Fruit fly (Drosophila melanogaster) whole organism, embryonic: Measurements from ENCODE around the gene Crz.

ENCODE experiments used
- Adf1 ChIP-seq: fragments of 200-800 bp; sonication (Bioruptor generic); IDR thresholded peaks from 2 replicates; pipeline ENCODE4 v1.3.6; 2022; ENCODE audit warnings: missing biosample characterization, missing genetic modification characterization
- CG10209 ChIP-seq: fragments of 200-800 bp; sonication (Bioruptor generic); optimal IDR thresholded peaks from 3 replicates; lab custom pipeline; 2017; ENCODE audit warnings: missing biosample characterization, mild to moderate bottlenecking, missing genetic modification characterization, missing genetic modification reagents
- CG10959 ChIP-seq: fragments of 200-800 bp; sonication (Bioruptor generic); IDR thresholded peaks from 2 replicates; pipeline ENCODE4 v1.3.6; 2022; ENCODE audit warnings: missing biosample characterization, missing genetic modification characterization
- CG10979 ChIP-seq: fragments of 200-800 bp; sonication (Bioruptor generic); optimal IDR thresholded peaks from 2 replicates; lab custom pipeline; 2018; ENCODE audit warnings: missing biosample characterization, mild to moderate bottlenecking, missing genetic modification characterization, moderate library complexity
- CG12219 ChIP-seq: fragments of 200-800 bp; sonication (Bioruptor generic); optimal IDR thresholded peaks from 3 replicates; lab custom pipeline; 2018; ENCODE audit warnings: missing biosample characterization, mild to moderate bottlenecking, missing genetic modification characterization
- CG15011 ChIP-seq: fragments of 200-800 bp; sonication (Bioruptor generic); optimal IDR thresholded peaks from 3 replicates; lab custom pipeline; 2018; ENCODE audit warnings: missing biosample characterization, mild to moderate bottlenecking, missing genetic modification characterization
- CG17186 ChIP-seq: fragments of 200-800 bp; sonication (Bioruptor generic); optimal IDR thresholded peaks from 3 replicates; lab custom pipeline; 2017; ENCODE audit warnings: missing biosample characterization, missing genetic modification reagents, missing genetic modification characterization
- CG18011 ChIP-seq: fragments of 200-800 bp; sonication (Bioruptor generic); optimal IDR thresholded peaks from 2 replicates; lab custom pipeline; 2017; ENCODE audit warnings: missing biosample characterization, missing genetic modification characterization, mild to moderate bottlenecking, moderate library complexity, missing genotype
- CG1832 ChIP-seq: fragments of 200-800 bp; sonication (Bioruptor generic); optimal IDR thresholded peaks from 2 replicates; lab custom pipeline; 2017; ENCODE audit warnings: missing biosample characterization, mild to moderate bottlenecking, missing genetic modification characterization, inconsistent platforms
- CG2678 ChIP-seq: fragments of 200-800 bp; sonication (Bioruptor generic); optimal IDR thresholded peaks from 3 replicates; lab custom pipeline; 2019; ENCODE audit warnings: missing biosample characterization, mild to moderate bottlenecking, missing genetic modification characterization, moderate library complexity
- CG32532 ChIP-seq: fragments of 200-800 bp; sonication (Bioruptor generic); IDR thresholded peaks from 2 replicates; pipeline ENCODE4 v1.3.6; 2022; ENCODE audit warnings: missing biosample characterization, missing genetic modification characterization
- CG32767 ChIP-seq: fragments of 200-800 bp; sonication (Bioruptor generic); IDR thresholded peaks from 2 replicates; pipeline ENCODE4 v1.3.6; 2022; ENCODE audit warnings: missing biosample characterization, missing genetic modification characterization
- CG34376 ChIP-seq: fragments of 200-800 bp; sonication (Bioruptor generic); optimal IDR thresholded peaks from 2 replicates; lab custom pipeline; 2018; ENCODE audit warnings: missing biosample characterization, mild to moderate bottlenecking, missing genetic modification characterization
- CG4617 ChIP-seq: fragments of 200-800 bp; sonication (Bioruptor generic); optimal IDR thresholded peaks from 3 replicates; lab custom pipeline; 2016; ENCODE audit warnings: missing biosample characterization, missing genetic modification characterization, borderline replicate concordance
- CG5180 ChIP-seq: fragments of 200-800 bp; sonication (Bioruptor generic); optimal IDR thresholded peaks from 3 replicates; lab custom pipeline; 2017; ENCODE audit warnings: missing biosample characterization, missing genetic modification characterization, mild to moderate bottlenecking, moderate library complexity, missing genetic modification reagents
- CG7963 ChIP-seq: fragments of 200-800 bp; sonication (Bioruptor generic); IDR thresholded peaks from 3 replicates; pipeline ENCODE4 v1.3.6; 2022; ENCODE audit warnings: missing biosample characterization, missing genetic modification characterization; ENCODE audit not compliant: partially characterized antibody
- CG7987 ChIP-seq: fragments of 200-800 bp; sonication (Bioruptor generic); optimal IDR thresholded peaks from 2 replicates; lab custom pipeline; 2018; ENCODE audit warnings: missing biosample characterization, mild to moderate bottlenecking, missing genetic modification characterization, moderate library complexity
- CG8089 ChIP-seq: fragments of 200-800 bp; sonication (Bioruptor generic); optimal IDR thresholded peaks from 3 replicates; lab custom pipeline; 2016; ENCODE audit warnings: missing biosample characterization, missing genetic modification characterization
- CG8478 ChIP-seq: fragments of >200 bp; optimal IDR thresholded peaks from 2 replicates; lab custom pipeline; 2018
- CHES-1-like ChIP-seq: fragments of 200-800 bp; sonication (Bioruptor generic); optimal IDR thresholded peaks from 2 replicates; lab custom pipeline; 2016; ENCODE audit warnings: missing biosample characterization, missing genetic modification characterization
- CTCF ChIP-seq: fragments of 200-800 bp; sonication (Bioruptor generic); optimal IDR thresholded peaks from 2 replicates; lab custom pipeline; 2017; ENCODE audit warnings: missing biosample characterization, mild to moderate bottlenecking, missing genetic modification characterization, moderate library complexity
- CoRest ChIP-seq: fragments of 200-800 bp; sonication (Bioruptor generic); optimal IDR thresholded peaks from 3 replicates; lab custom pipeline; 2018; ENCODE audit warnings: missing biosample characterization, mild to moderate bottlenecking, missing genetic modification characterization, moderate library complexity
- Dek ChIP-seq: fragments of 200-800 bp; sonication (Bioruptor generic); optimal IDR thresholded peaks from 3 replicates; lab custom pipeline; 2019; ENCODE audit warnings: missing biosample characterization, mild to moderate bottlenecking, missing genetic modification characterization, moderate library complexity
- Dp ChIP-seq: fragments of 200-800 bp; sonication (Bioruptor generic); optimal IDR thresholded peaks from 2 replicates; lab custom pipeline; 2018; ENCODE audit warnings: missing biosample characterization, mild to moderate bottlenecking, missing genetic modification characterization, moderate library complexity
- Ets65A ChIP-seq: fragments of 200-800 bp; sonication (Bioruptor generic); peaks from one replicate; lab custom pipeline; 2016; ENCODE audit warnings: missing biosample characterization, missing genetic modification characterization
- Fer1 ChIP-seq: fragments of 200-800 bp; sonication (Bioruptor generic); optimal IDR thresholded peaks from 2 replicates; lab custom pipeline; 2017; ENCODE audit warnings: missing biosample characterization, mild to moderate bottlenecking, missing genetic modification characterization
- HmgZ ChIP-seq: fragments of 200-800 bp; sonication (Bioruptor generic); optimal IDR thresholded peaks from 2 replicates; lab custom pipeline; 2018; ENCODE audit warnings: missing biosample characterization, mild to moderate bottlenecking, missing genetic modification characterization
- NK7.1 ChIP-seq: fragments of 200-800 bp; sonication (Bioruptor generic); optimal IDR thresholded peaks from 3 replicates; lab custom pipeline; 2016; ENCODE audit warnings: missing biosample characterization, missing genetic modification characterization
- Pdp1 ChIP-seq, 2 experiments: fragments of 200-800 bp; sonication (Bioruptor generic); optimal IDR thresholded peaks; 3 replicates each; lab custom pipeline; 2016; ENCODE audit warnings: missing biosample characterization in 2 of 2, missing genetic modification characterization in 2 of 2, mild to moderate bottlenecking in 1 of 2, moderate library complexity in 1 of 2
- btn ChIP-seq: fragments of 200-800 bp; sonication (Bioruptor generic); optimal IDR thresholded peaks from 2 replicates; lab custom pipeline; 2016; ENCODE audit warnings: missing biosample characterization, missing genetic modification characterization
- cad ChIP-seq: fragments of >200 bp; optimal IDR thresholded peaks from 2 replicates; lab custom pipeline; 2017; ENCODE audit warnings: missing biosample characterization, missing genetic modification characterization
- cg ChIP-seq: fragments of 200-800 bp; sonication (Bioruptor generic); optimal IDR thresholded peaks from 3 replicates; lab custom pipeline; 2019; ENCODE audit warnings: missing biosample characterization, mild to moderate bottlenecking, missing genetic modification characterization, moderate library complexity
- chm ChIP-seq: fragments of 200-800 bp; sonication (Bioruptor generic); IDR thresholded peaks from 2 replicates; pipeline ENCODE4 v1.3.6; 2022; ENCODE audit warnings: missing biosample characterization, missing genetic modification characterization
- ci ChIP-seq: fragments of 200-800 bp; sonication (Bioruptor generic); IDR thresholded peaks from 3 replicates; pipeline ENCODE4 v1.3.6; 2022; ENCODE audit warnings: missing biosample characterization, missing genetic modification characterization
- crp ChIP-seq, 2 experiments: fragments of 200-800 bp; sonication (Bioruptor generic); optimal IDR thresholded peaks; 2 replicates in 1 of 2; 3 replicates in 1 of 2; lab custom pipeline; 2017; ENCODE audit warnings: missing biosample characterization in 2 of 2, missing genetic modification characterization in 2 of 2, mild to moderate bottlenecking in 1 of 2, moderate library complexity in 1 of 2
- gcm2 ChIP-seq: fragments of 200-800 bp; sonication (Bioruptor generic); optimal IDR thresholded peaks from 2 replicates; lab custom pipeline; 2016; ENCODE audit warnings: missing biosample characterization, missing genetic modification characterization
- gfzf ChIP-seq: fragments of 200-800 bp; sonication (Bioruptor generic); optimal IDR thresholded peaks from 2 replicates; lab custom pipeline; 2016; ENCODE audit warnings: missing biosample characterization, mild to moderate bottlenecking, missing genetic modification characterization, moderate library complexity
- her ChIP-seq: fragments of 200-800 bp; sonication (Bioruptor generic); optimal IDR thresholded peaks from 2 replicates; lab custom pipeline; 2016; ENCODE audit warnings: missing biosample characterization, missing genetic modification characterization
- insv ChIP-seq, 2 experiments: fragments of 200-800 bp; sonication (Bioruptor generic); optimal IDR thresholded peaks; 3 replicates each; lab custom pipeline; 2016 to 2018; ENCODE audit warnings: missing biosample characterization in 2 of 2, missing genetic modification characterization in 2 of 2
- mirr ChIP-seq: fragments of 200-800 bp; sonication (Bioruptor generic); optimal IDR thresholded peaks from 3 replicates; lab custom pipeline; 2018; ENCODE audit warnings: missing biosample characterization, mild to moderate bottlenecking, missing genetic modification characterization
- nerfin-2 ChIP-seq: fragments of 200-800 bp; sonication (Bioruptor generic); IDR thresholded peaks from 2 replicates; pipeline ENCODE4 v1.3.6; 2022; ENCODE audit warnings: missing biosample characterization, missing genetic modification characterization; ENCODE audit not compliant: partially characterized antibody
- pho ChIP-seq: fragments of 200-800 bp; sonication (Bioruptor generic); optimal IDR thresholded peaks from 2 replicates; lab custom pipeline; 2016; ENCODE audit warnings: missing biosample characterization, missing genetic modification characterization
- pros ChIP-seq: fragments of 200-800 bp; sonication (Bioruptor generic); optimal IDR thresholded peaks from 3 replicates; lab custom pipeline; 2019; ENCODE audit warnings: missing biosample characterization, mild to moderate bottlenecking, missing genetic modification characterization, moderate library complexity
- pum ChIP-seq: fragments of 200-800 bp; sonication (Bioruptor generic); optimal IDR thresholded peaks from 2 replicates; lab custom pipeline; 2016; ENCODE audit warnings: missing biosample characterization, missing genetic modification characterization
- sens ChIP-seq: fragments of 200-800 bp; sonication (Bioruptor generic); peaks from one replicate; lab custom pipeline; 2016; ENCODE audit warnings: missing biosample characterization, missing genetic modification characterization
- sens-2 ChIP-seq: fragments of 200-800 bp; sonication (Bioruptor generic); IDR thresholded peaks from 2 replicates; pipeline ENCODE4 v1.3.6; 2022; ENCODE audit warnings: missing biosample characterization, missing genetic modification characterization
- shn ChIP-seq: fragments of 200-800 bp; sonication (Bioruptor generic); optimal IDR thresholded peaks from 3 replicates; lab custom pipeline; 2016; ENCODE audit warnings: missing biosample characterization, missing genetic modification characterization
- sima ChIP-seq: fragments of 200-800 bp; sonication (Bioruptor generic); optimal IDR thresholded peaks from 2 replicates; lab custom pipeline; 2016; ENCODE audit warnings: missing biosample characterization, missing genetic modification characterization
- tap ChIP-seq: fragments of 200-800 bp; optimal IDR thresholded peaks from 3 replicates; lab custom pipeline; 2019; ENCODE audit warnings: missing biosample characterization, mild to moderate bottlenecking, missing genetic modification characterization, moderate library complexity
- vnd ChIP-seq: fragments of 200-800 bp; sonication (Bioruptor generic); IDR thresholded peaks from 3 replicates; pipeline ENCODE4 v1.3.6; 2022; ENCODE audit warnings: missing biosample characterization, missing genetic modification characterization; ENCODE audit not compliant: partially characterized antibody

Gene Crz

dm6 chr3R:14307972-14308673 is 6.5 kb upstream of the Crz start (continued):
- TF ChIP-seq CG4617 (GFP tag; lab: Kevin White, UChicago) = peak; percentile 91
- TF ChIP-seq CG7963 = no peak
- TF ChIP-seq CG10979 = no peak
- no peak for TF ChIP-seq CG32767 (GFP tag; lab: Robert Waterston, UW)
- TF ChIP-seq pho (GFP tag; lab: Kevin White, UChicago) = no peak
- TF ChIP-seq pum = no peak
- TF ChIP-seq CG15011 (GFP tag; lab: Kevin White, UChicago) = no peak
- TF ChIP-seq Ets65A (GFP tag; lab: Kevin White, UChicago) = no peak
- TF ChIP-seq CG8478 (lab: Kevin White, UChicago) = peak; percentile 26
- TF ChIP-seq CG2678 (tag; lab: Kevin White, UChicago) = no peak
- TF ChIP-seq tap (tag; lab: Kevin White, UChicago) = no peak
- no peak for TF ChIP-seq btn (GFP tag; lab: Kevin White, UChicago)
- peak; percentile 65 for TF ChIP-seq CG1832 (GFP tag; lab: Kevin White, UChicago)
- TF ChIP-seq chm = 0 out of 2 replicates have a peak, but pooled peaks have one; percentile 15
- peak; percentile 27 for TF ChIP-seq NK7.1 (GFP tag; lab: Kevin White, UChicago)
- peak; percentile 12 for TF ChIP-seq CG34376
- TF ChIP-seq Pdp1 (GFP tag; optimal IDR thresholded peaks at IDR 0.05; lab: Kevin White, UChicago) = peak in 1 of 2 experiments; percentile 12
- TF ChIP-seq CG17186 (GFP tag; lab: Kevin White, UChicago) = peak; percentile 18
- peak; percentile 4 for TF ChIP-seq mirr (GFP tag; lab: Kevin White, UChicago)
- no peak for TF ChIP-seq Fer1 (GFP tag; lab: Kevin White, UChicago)
- peak; percentile 17 for TF ChIP-seq her
- TF ChIP-seq cg (GFP tag; lab: Kevin White, UChicago) = peak; percentile 56
- peak; percentile 39 for TF ChIP-seq Dek (tag; lab: Kevin White, UChicago)
- TF ChIP-seq insv (GFP tag; optimal IDR thresholded peaks at IDR 0.05; lab: Kevin White, UChicago) = peak in 1 of 2 experiments; percentile 82
- peak; percentile 86 for TF ChIP-seq sens (GFP tag; lab: Kevin White, UChicago)
- TF ChIP-seq sens-2 (GFP tag; lab: Robert Waterston, UW) = no peak
- no peak for TF ChIP-seq CG18011 (GFP tag; lab: Kevin White, UChicago)
- TF ChIP-seq Dp (GFP tag; lab: Kevin White, UChicago) = peak; percentile 21
- TF ChIP-seq vnd (GFP tag; lab: Robert Waterston, UW) = no peak
- no peak for TF ChIP-seq crp (GFP tag; optimal IDR thresholded peaks at IDR 0.05; lab: Kevin White, UChicago)
- peak; percentile 56 for TF ChIP-seq HmgZ (tag; lab: Kevin White, UChicago)
- TF ChIP-seq Adf1 (GFP tag; lab: Robert Waterston, UW) = 0 out of 2 replicates have a peak, but pooled peaks have one; percentile 32
- peak; percentile 67 for TF ChIP-seq pros (GFP tag; lab: Kevin White, UChicago)
- TF ChIP-seq gcm2 (GFP tag; lab: Kevin White, UChicago) = no peak
- TF ChIP-seq CG32532 (GFP tag; lab: Robert Waterston, UW) = no peak
- no peak for TF ChIP-seq shn (GFP tag; lab: Kevin White, UChicago)
- TF ChIP-seq sima (GFP tag; lab: Kevin White, UChicago) = no peak
- TF ChIP-seq CG10209 (GFP tag; lab: Kevin White, UChicago) = no peak
- no peak for TF ChIP-seq CG5180
- no peak for TF ChIP-seq CG8089
- TF ChIP-seq cad = peak; percentile 58
- TF ChIP-seq nerfin-2 = peak; percentile 51; the same call in 1 of the 2 replicates
- peak; percentile 31 for TF ChIP-seq CoRest
- peak; percentile 36; the same call in 1 of the 3 replicates for TF ChIP-seq ci
- peak; percentile 10 for TF ChIP-seq CG7987
- TF ChIP-seq CG10959 = no peak
- peak; percentile 8 for TF ChIP-seq CHES-1-like (GFP tag; lab: Kevin White, UChicago)
- TF ChIP-seq CTCF = peak; percentile 42
- TF ChIP-seq CG12219 = no peak
- peak; percentile 67 for TF ChIP-seq gfzf (GFP tag; lab: Kevin White, UChicago)
